Worm (Caenorhabditis elegans): ENCODE results near the gene amt-2.

ce11 chrIV:12997560-12997959 is 44.6 kb upstream of the amt-2 start:
- TF ChIP-seq duxl-1 (tag; optimal IDR thresholded peaks at IDR 0.05; ENCODE audit: poor library complexity) (no peak), php-3 (GFP tag; IDR thresholded peaks at IDR 0.05) (no peak), saeg-2 (GFP tag; IDR thresholded peaks at IDR 0.05) (no peak), ztf-11 (tag; optimal IDR thresholded peaks at IDR 0.05) (no peak), dve-1 (tag; optimal IDR thresholded peaks at IDR 0.05; ENCODE audit: insufficient read depth) (no peak), nhr-25 (tag; optimal IDR thresholded peaks at IDR 0.05; ENCODE audit: borderline replicate concordance, insufficient read depth) (no peak), ceh-82 (tag; optimal IDR thresholded peaks at IDR 0.05) (no peak), unc-130 (GFP tag; optimal IDR thresholded peaks at IDR 0.05) (no peak), sdz-12 (GFP tag; optimal IDR thresholded peaks at IDR 0.05) (no peak), pha-4 (GFP tag; IDR thresholded peaks at IDR 0.05) (no peak), pha-4 (tag; optimal IDR thresholded peaks at IDR 0.05) (no peak), spr-3 (GFP tag; optimal IDR thresholded peaks at IDR 0.05) (no peak), tag-97 (GFP tag; IDR thresholded peaks at IDR 0.05) (no peak), lin-13 (GFP tag; optimal IDR thresholded peaks at IDR 0.05) (no peak), aly-2 (tag; optimal IDR thresholded peaks at IDR 0.05) (no peak)

All from whole organism, L4 larva.